Worm (Caenorhabditis elegans) whole organism, L1 larva: ENCODE data around the gene oig-5.

ENCODE experiments used
- C04F5.9 ChIP-seq: sonication (generic microtip); optimal IDR thresholded peaks from 2 replicates; lab custom pipeline; 2016; ENCODE audit warnings: missing genetic modification characterization, missing compliant biosample characterization
- C34B4.2 ChIP-seq: sonication (generic microtip); optimal IDR thresholded peaks from 2 replicates; lab custom pipeline; 2017; ENCODE audit warnings: mild to moderate bottlenecking, missing genetic modification characterization, missing compliant biosample characterization
- Y116A8C.19 ChIP-seq: sonication (generic microtip); optimal IDR thresholded peaks from 2 replicates; lab custom pipeline; 2016; ENCODE audit warnings: missing compliant biosample characterization, missing genetic modification characterization, borderline replicate concordance
- ama-1 ChIP-seq: fragments of 150-350 bp; optimal IDR thresholded peaks from 2 replicates; lab custom pipeline; 2014
- blmp-1 ChIP-seq: fragments of 150-350 bp; optimal IDR thresholded peaks from 2 replicates; lab custom pipeline; 2014; ENCODE audit warnings: missing biosample characterization, missing genetic modification characterization
- ceh-8 ChIP-seq: fragments of 200-800 bp; sonication (Bioruptor generic); optimal IDR thresholded peaks from 2 replicates; lab custom pipeline; 2018; ENCODE audit warnings: mild to moderate bottlenecking, missing genetic modification characterization, moderate library complexity, missing compliant biosample characterization
- dpl-1 ChIP-seq, 3 experiments: fragments of 150-350 bp in 2 of 3; sonication (generic microtip) in 1 of 3; optimal IDR thresholded peaks; 2 replicates each; lab custom pipeline; 2014 to 2017; ENCODE audit warnings: missing biosample characterization in 3 of 3, missing genetic modification characterization in 3 of 3, missing genetic modification reagents in 3 of 3
- dsc-1 ChIP-seq: sonication (generic microtip); optimal IDR thresholded peaks from 2 replicates; lab custom pipeline; 2016; ENCODE audit warnings: mild to moderate bottlenecking, missing genetic modification characterization, missing compliant biosample characterization
- efl-1 ChIP-seq, 4 experiments: fragments of 150-350 bp; optimal IDR thresholded peaks in 3 of 4; peaks in 1 of 4; 1 replicate in 1 of 4; 2 replicates in 3 of 4; lab custom pipeline; 2014; ENCODE audit warnings: missing biosample characterization in 2 of 4, missing genetic modification characterization in 2 of 4, missing genetic modification reagents in 2 of 4
- egl-13 ChIP-seq: sonication (generic microtip); optimal IDR thresholded peaks from 2 replicates; lab custom pipeline; 2016; ENCODE audit warnings: missing genotype, missing genetic modification reagents, missing genetic modification characterization, missing compliant biosample characterization
- egl-27 ChIP-seq, 2 experiments: fragments of 150-350 bp in 1 of 2; sonication (generic microtip); optimal IDR thresholded peaks; 3 replicates each; lab custom pipeline; 2017 to 2018; ENCODE audit warnings: missing biosample characterization in 2 of 2, missing genetic modification characterization in 2 of 2, missing genetic modification reagents in 2 of 2
- elt-2 ChIP-seq: sonication (generic microtip); optimal IDR thresholded peaks from 2 replicates; lab custom pipeline; 2016; ENCODE audit warnings: missing genetic modification characterization, mild to moderate bottlenecking, inconsistent platforms, missing compliant biosample characterization, missing genetic modification reagents
- elt-3 ChIP-seq, 6 experiments: fragments of 150-350 bp in 1 of 6; sonication (generic microtip); optimal IDR thresholded peaks; 2 replicates each; lab custom pipeline; 2017 to 2018; ENCODE audit warnings: missing biosample characterization in 6 of 6, missing genetic modification characterization in 6 of 6, inconsistent platforms in 1 of 6
- fkh-10 ChIP-seq: sonication (generic microtip); optimal IDR thresholded peaks from 2 replicates; lab custom pipeline; 2017; ENCODE audit warnings: missing biosample characterization, missing genetic modification reagents, missing genetic modification characterization
- fkh-8 ChIP-seq: sonication (generic microtip); optimal IDR thresholded peaks from 2 replicates; lab custom pipeline; 2016; ENCODE audit warnings: mild to moderate bottlenecking, missing genetic modification characterization, missing compliant biosample characterization
- fos-1 ChIP-seq: fragments of 150-350 bp; optimal IDR thresholded peaks from 2 replicates; lab custom pipeline; 2014; ENCODE audit warnings: missing biosample characterization, missing genetic modification characterization
- hlh-4 ChIP-seq: sonication (generic microtip); optimal IDR thresholded peaks from 2 replicates; lab custom pipeline; 2016; ENCODE audit warnings: mild to moderate bottlenecking, missing genetic modification characterization, missing compliant biosample characterization
- irx-1 ChIP-seq: sonication (generic microtip); optimal IDR thresholded peaks from 2 replicates; lab custom pipeline; 2016; ENCODE audit warnings: missing genetic modification characterization, missing compliant biosample characterization
- lin-13 ChIP-seq: fragments of 150-350 bp; optimal IDR thresholded peaks from 2 replicates; lab custom pipeline; 2014; ENCODE audit warnings: missing biosample characterization, missing genetic modification reagents, missing genetic modification characterization
- lin-14 ChIP-seq: fragments of 200-800 bp; sonication (Bioruptor generic); optimal IDR thresholded peaks from 2 replicates; lab custom pipeline; 2018; ENCODE audit warnings: mild to moderate bottlenecking, missing genetic modification characterization, moderate library complexity, missing compliant biosample characterization
- lin-39 ChIP-seq: fragments of 150-350 bp; optimal IDR thresholded peaks from 2 replicates; lab custom pipeline; 2014; ENCODE audit warnings: missing biosample characterization, missing genetic modification reagents, missing genetic modification characterization
- lir-3 ChIP-seq: sonication (generic microtip); optimal IDR thresholded peaks from 2 replicates; lab custom pipeline; 2016; ENCODE audit warnings: mild to moderate bottlenecking, missing genetic modification characterization, moderate library complexity, missing compliant biosample characterization; ENCODE audit not compliant: poor library complexity
- lsy-2 ChIP-seq, 2 experiments: fragments of 150-350 bp; optimal IDR thresholded peaks; 2 replicates each; lab custom pipeline; 2014; ENCODE audit warnings: missing biosample characterization in 2 of 2, missing genetic modification characterization in 2 of 2
- mab-9 ChIP-seq: fragments of 200-800 bp; sonication (Bioruptor generic); IDR thresholded peaks from 2 replicates; pipeline ENCODE4 v1.3.6; 2022; ENCODE audit warnings: missing genetic modification reagents, missing genetic modification characterization, missing compliant biosample characterization
- mdl-1 ChIP-seq, 2 experiments: fragments of 150-350 bp; optimal IDR thresholded peaks; 2 replicates each; lab custom pipeline; 2014 to 2017; ENCODE audit warnings: missing biosample characterization in 2 of 2, missing genetic modification characterization in 2 of 2, inconsistent platforms in 1 of 2
- mef-2 ChIP-seq: fragments of 150-350 bp; optimal IDR thresholded peaks from 2 replicates; lab custom pipeline; 2014; ENCODE audit warnings: missing biosample characterization, missing genetic modification characterization
- mep-1 ChIP-seq: fragments of 150-350 bp; optimal IDR thresholded peaks from 2 replicates; lab custom pipeline; 2014; ENCODE audit warnings: missing biosample characterization, missing genetic modification characterization
- nhr-11 ChIP-seq: fragments of 150-350 bp; optimal IDR thresholded peaks from 2 replicates; lab custom pipeline; 2014; ENCODE audit warnings: missing biosample characterization, missing genetic modification characterization
- nhr-19 ChIP-seq: fragments of 200-800 bp; sonication (Bioruptor generic); conservative IDR thresholded peaks from 2 replicates; pipeline ENCODE4 v1.3.6; 2022; ENCODE audit warnings: missing genetic modification characterization, missing compliant biosample characterization
- nhr-20 ChIP-seq: sonication (generic microtip); optimal IDR thresholded peaks from 2 replicates; lab custom pipeline; 2016; ENCODE audit warnings: mild to moderate bottlenecking, missing genetic modification characterization, missing compliant biosample characterization
- nhr-237 ChIP-seq: fragments of 150-350 bp; optimal IDR thresholded peaks from 2 replicates; lab custom pipeline; 2014; ENCODE audit warnings: missing biosample characterization, missing genetic modification characterization
- nhr-47 ChIP-seq: sonication (generic microtip); optimal IDR thresholded peaks from 2 replicates; lab custom pipeline; 2016; ENCODE audit warnings: mild to moderate bottlenecking, missing genetic modification characterization, moderate library complexity, missing compliant biosample characterization
- nhr-71 ChIP-seq: sonication (generic microtip); optimal IDR thresholded peaks from 2 replicates; lab custom pipeline; 2016; ENCODE audit warnings: mild to moderate bottlenecking, missing genetic modification characterization, moderate library complexity, missing compliant biosample characterization
- nhr-84 ChIP-seq: sonication (generic microtip); optimal IDR thresholded peaks from 2 replicates; lab custom pipeline; 2017; ENCODE audit warnings: missing biosample characterization, missing genetic modification characterization
- nhr-85 ChIP-seq: sonication (generic microtip); peaks from one replicate; lab custom pipeline; 2016; ENCODE audit warnings: missing genetic modification characterization, inconsistent platforms, missing compliant biosample characterization
- rnt-1 ChIP-seq: sonication (generic microtip); optimal IDR thresholded peaks from 2 replicates; lab custom pipeline; 2016; ENCODE audit warnings: mild to moderate bottlenecking, missing genetic modification characterization, moderate library complexity, missing compliant biosample characterization
- skn-1 ChIP-seq: fragments of 150-350 bp; optimal IDR thresholded peaks from 2 replicates; lab custom pipeline; 2014; ENCODE audit warnings: missing biosample characterization, missing genetic modification characterization
- snpc-4 ChIP-seq: fragments of 150-350 bp; optimal IDR thresholded peaks from 2 replicates; lab custom pipeline; 2014; ENCODE audit warnings: missing biosample characterization, missing genetic modification characterization
- tbx-2 ChIP-seq: sonication (generic microtip); optimal IDR thresholded peaks from 2 replicates; lab custom pipeline; 2016; ENCODE audit warnings: missing genetic modification characterization, missing compliant biosample characterization
- unc-62 ChIP-seq: fragments of 150-350 bp; optimal IDR thresholded peaks from 2 replicates; lab custom pipeline; 2014; ENCODE audit warnings: missing biosample characterization, missing genetic modification reagents, missing genetic modification characterization
- unc-86 ChIP-seq: sonication (generic microtip); optimal IDR thresholded peaks from 2 replicates; lab custom pipeline; 2016; ENCODE audit warnings: missing genetic modification characterization, missing compliant biosample characterization
- unc-98 ChIP-seq: fragments of 200-800 bp; sonication (Bioruptor generic); IDR thresholded peaks from 2 replicates; pipeline ENCODE4 v1.3.6; 2022; ENCODE audit warnings: missing genetic modification characterization, missing compliant biosample characterization
- xbp-1 ChIP-seq: sonication (generic microtip); optimal IDR thresholded peaks from 2 replicates; lab custom pipeline; 2016; ENCODE audit warnings: missing genetic modification characterization, missing compliant biosample characterization

Gene oig-5

DNA sequence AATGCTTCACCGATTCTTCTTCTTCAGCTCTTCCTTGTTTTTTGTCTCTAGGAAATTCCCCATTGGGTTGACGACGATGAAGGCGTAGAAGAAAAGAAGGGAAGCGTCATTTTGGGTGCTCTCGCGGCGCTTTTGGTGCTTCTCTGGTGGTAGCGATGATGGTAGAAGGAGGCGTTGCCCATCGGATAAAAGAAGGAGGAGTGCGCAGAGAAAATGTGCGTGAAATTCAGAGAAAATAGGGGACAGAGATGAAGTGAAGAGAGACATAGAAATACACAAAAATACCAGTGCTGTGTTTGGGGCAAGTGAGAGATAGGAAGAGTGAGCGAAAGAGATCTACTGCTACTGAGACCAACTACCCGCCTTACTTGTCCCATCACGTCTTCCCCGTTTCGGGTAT lies at the start of gene oig-5:
TSS of gene oig-5 (plus strand) at position 301 of the 400 bp plus-strand sequence.
- TF ChIP-seq nhr-85 (tag; lab: Kevin White, UChicago) (no peak), ceh-8 (GFP tag; lab: Kevin White, UChicago) (peak; percentile 5), mab-9 (0 out of 2 replicates have a peak, but pooled peaks have one; percentile 7)

DNA sequence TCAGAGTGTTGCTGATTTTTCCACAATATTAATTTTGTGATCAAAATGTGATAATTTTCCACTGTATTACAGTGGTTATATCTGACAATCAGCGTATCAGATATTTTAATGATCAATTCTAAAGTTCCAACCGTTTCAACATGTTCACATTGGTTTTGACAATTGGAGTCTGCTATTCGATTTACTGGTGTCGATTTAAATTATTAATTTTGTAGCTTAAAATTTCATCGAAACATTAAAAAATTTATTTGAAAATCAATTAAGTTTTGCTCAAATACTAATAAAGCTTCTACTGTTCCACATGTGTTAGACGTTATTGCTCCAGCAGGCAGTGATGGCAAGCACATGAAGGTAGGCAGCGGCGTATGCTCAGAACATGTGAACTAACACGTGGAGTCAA lies 49.2 kb upstream of the oig-5 start:
- TF ChIP-seq nhr-237 (tag; lab: Kevin White, UChicago): no peak
- peak; percentile 19 for TF ChIP-seq dsc-1

DNA sequence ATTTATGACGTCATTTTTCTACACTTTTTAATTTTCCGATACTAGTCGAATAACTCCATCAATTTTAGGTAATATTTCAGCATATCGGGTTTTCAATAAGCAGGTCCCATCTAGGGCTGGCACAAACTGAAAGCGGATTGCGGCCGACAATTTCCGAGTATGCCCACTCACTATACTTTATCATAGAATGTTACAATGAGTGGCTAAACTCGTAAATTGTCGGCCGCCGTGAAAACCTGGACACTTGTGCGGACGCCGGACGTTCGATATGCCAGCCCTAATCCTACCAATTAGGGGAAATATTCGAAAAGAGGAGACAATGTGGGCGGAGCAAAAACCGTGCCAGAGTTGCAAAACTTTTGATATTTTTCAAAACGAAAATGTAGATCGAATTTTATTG lies 47.3 kb upstream of the oig-5 start:
- TF ChIP-seq C04F5.9 (tag; lab: Kevin White, UChicago): no peak
- no peak for TF ChIP-seq dpl-1 (GFP tag; optimal IDR thresholded peaks at IDR 0.05; lab: Kevin White, UChicago)
- no peak for TF ChIP-seq lin-13 (GFP tag; lab: Kevin White, UChicago)
- TF ChIP-seq skn-1 (tag; lab: Kevin White, UChicago): no peak
- TF ChIP-seq nhr-11 (tag; lab: Kevin White, UChicago): no peak
- TF ChIP-seq hlh-4 (tag; lab: Kevin White, UChicago): no peak
- no peak for TF ChIP-seq irx-1 (tag; lab: Kevin White, UChicago)
- TF ChIP-seq lir-3 (tag; lab: Kevin White, UChicago): no peak
- TF ChIP-seq blmp-1 (tag; lab: Kevin White, UChicago): no peak
- no peak for TF ChIP-seq elt-3 (tag; optimal IDR thresholded peaks at IDR 0.05; lab: Kevin White, UChicago)
- no peak for TF ChIP-seq Y116A8C.19 (tag; lab: Kevin White, UChicago)
- TF ChIP-seq nhr-20 (tag; lab: Kevin White, UChicago): no peak
- no peak for TF ChIP-seq unc-62 (GFP tag; lab: Kevin White, UChicago)
- no peak for TF ChIP-seq C34B4.2 (tag; lab: Kevin White, UChicago)
- no peak for TF ChIP-seq unc-98 (GFP tag; lab: Robert Waterston, UW)
- TF ChIP-seq nhr-19 (GFP tag; lab: Robert Waterston, UW): no peak
- TF ChIP-seq fos-1: no peak
- TF ChIP-seq, all 84 proteins: peak for 0

DNA sequence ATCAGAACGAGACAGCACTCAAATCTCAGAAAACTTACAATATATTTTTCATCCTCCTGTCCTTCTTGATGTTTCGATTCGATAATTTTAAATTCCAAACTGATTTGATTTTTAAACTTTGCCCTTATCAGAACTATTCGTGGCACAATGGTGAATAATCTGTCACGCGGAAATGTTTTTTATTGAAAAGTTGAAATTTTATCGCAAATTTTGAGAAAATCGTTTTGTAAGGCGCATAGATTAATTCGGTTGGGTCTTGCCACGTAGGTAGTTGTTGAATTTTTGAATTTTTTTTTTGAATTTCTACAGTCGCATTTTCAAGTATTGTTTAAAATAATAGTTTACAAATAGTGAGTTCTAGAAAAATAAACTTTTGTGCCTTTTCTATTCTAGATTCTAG lies 46.2 kb upstream of the oig-5 start, which contains the start of gene ptp-5.2:
TSS of gene ptp-5.2 (minus strand) at position 101 of the 400 bp plus-strand sequence.
- TF ChIP-seq xbp-1 (tag; lab: Kevin White, UChicago) (no peak), skn-1 (tag; lab: Kevin White, UChicago) (no peak), snpc-4 (tag; lab: Kevin White, UChicago) (no peak), fkh-10 (GFP tag; lab: Kevin White, UChicago) (no peak), unc-86 (tag; lab: Kevin White, UChicago) (no peak), nhr-19 (GFP tag; lab: Robert Waterston, UW) (no peak), fkh-8 (tag; lab: Kevin White, UChicago) (no peak), lin-39 (tag; lab: Kevin White, UChicago) (no peak), lsy-2 (tag; optimal IDR thresholded peaks at IDR 0.05; lab: Kevin White, UChicago) (no peak), mef-2 (no peak), egl-27 (tag; optimal IDR thresholded peaks at IDR 0.05; lab: Kevin White, UChicago) (no peak), unc-98 (GFP tag; lab: Robert Waterston, UW) (no peak), nhr-84 (tag; lab: Kevin White, UChicago) (no peak)

DNA sequence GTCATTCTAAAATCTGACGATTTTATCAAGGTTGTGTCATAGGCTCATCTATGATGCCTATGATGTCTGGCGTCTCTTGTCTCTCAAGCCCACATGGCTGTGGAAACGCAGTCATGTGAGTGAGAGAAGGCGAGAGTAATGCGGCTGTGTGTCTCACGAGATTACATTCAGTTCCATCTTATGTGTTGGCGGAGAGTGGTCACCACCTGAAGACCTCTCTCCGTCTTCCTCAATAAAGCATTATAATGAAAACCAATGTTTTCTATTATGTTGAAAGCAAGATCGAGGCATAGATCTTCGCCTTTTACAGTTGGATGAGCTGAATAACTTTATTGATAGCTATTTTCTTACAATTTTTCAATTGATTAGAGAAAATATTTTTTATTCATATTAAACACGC lies 43.7 kb upstream of the oig-5 start:
- peak; percentile 47 for TF ChIP-seq lir-3 (tag; lab: Kevin White, UChicago)
- TF ChIP-seq rnt-1 (tag; lab: Kevin White, UChicago): peak; percentile 57
- peak; percentile 39 for TF ChIP-seq dsc-1
- peak; percentile 22 for TF ChIP-seq egl-13 (tag; lab: Kevin White, UChicago)
- TF ChIP-seq xbp-1 (tag; lab: Kevin White, UChicago): peak; percentile 62
- peak; percentile 24 for TF ChIP-seq skn-1 (tag; lab: Kevin White, UChicago)
- peak; percentile 69 for TF ChIP-seq nhr-19 (GFP tag; lab: Robert Waterston, UW)
- TF ChIP-seq nhr-47 (tag; lab: Kevin White, UChicago): peak; percentile 71
- TF ChIP-seq fkh-8 (tag; lab: Kevin White, UChicago): peak; percentile 72
- peak; percentile 61 for TF ChIP-seq tbx-2 (tag; lab: Kevin White, UChicago)
- TF ChIP-seq elt-2: peak; percentile 47
- peak; percentile 19 to 35 (median 32) for TF ChIP-seq dpl-1 (GFP tag; optimal IDR thresholded peaks at IDR 0.05; lab: Kevin White, UChicago)
- peak; percentile 44; the same call in 1 of the 2 replicates for TF ChIP-seq mab-9
- TF ChIP-seq lin-13 (GFP tag; lab: Kevin White, UChicago): peak; percentile 48
- peak; percentile 50 to 55 for TF ChIP-seq efl-1 (optimal IDR thresholded peaks at IDR 0.05; lab: Kevin White, UChicago)
- TF ChIP-seq efl-1 (GFP tag; optimal IDR thresholded peaks at IDR 0.05 in 1 of 2; lab: Kevin White, UChicago): peak; percentile 44 to 92
- peak; percentile 89 for TF ChIP-seq nhr-71 (tag; lab: Kevin White, UChicago)
- TF ChIP-seq lin-14: peak; percentile 89
- peak; percentile 61 to 77 for TF ChIP-seq lsy-2 (tag; optimal IDR thresholded peaks at IDR 0.05; lab: Kevin White, UChicago)
- peak; percentile 64 for TF ChIP-seq mep-1 (tag; lab: Kevin White, UChicago)
- TF ChIP-seq mdl-1 (tag; optimal IDR thresholded peaks at IDR 0.05; lab: Kevin White, UChicago): peak in 1 of 2 experiments; percentile 80
- TF ChIP-seq ama-1: peak; percentile 57
